Fruit fly (Drosophila melanogaster) whole organism, embryonic: ENCODE measurements around the gene CG10863.
A peak's percentile ranks its signal among the peaks of the same experiment; 100 is the strongest.

Experiments used
- Atf-2 ChIP-seq: fragments of 200-800 bp; sonication (Bioruptor generic); optimal IDR thresholded peaks from 2 replicates; lab custom pipeline; 2016; ENCODE audit warnings: missing biosample characterization, missing genetic modification characterization
- CG10366 ChIP-seq: fragments of 200-800 bp; sonication (Bioruptor generic); IDR thresholded peaks from 2 replicates; pipeline ENCODE4 v1.3.6; 2022; ENCODE audit warnings: missing biosample characterization, missing genetic modification characterization
- CG11247 ChIP-seq: fragments of 200-800 bp; sonication (Bioruptor generic); IDR thresholded peaks from 2 replicates; pipeline ENCODE4 v1.3.6; 2022; ENCODE audit warnings: missing biosample characterization, missing genetic modification characterization
- CG11504 ChIP-seq: fragments of 200-800 bp; sonication (Bioruptor generic); optimal IDR thresholded peaks from 3 replicates; lab custom pipeline; 2019; ENCODE audit warnings: missing biosample characterization, mild to moderate bottlenecking, missing genetic modification characterization, moderate library complexity
- CG1233 ChIP-seq: fragments of 200-800 bp; sonication (Bioruptor generic); optimal IDR thresholded peaks from 4 replicates; lab custom pipeline; 2018; ENCODE audit warnings: missing biosample characterization, mild to moderate bottlenecking, missing genetic modification characterization
- CG15269 ChIP-seq: fragments of 200-800 bp; sonication (Bioruptor generic); optimal IDR thresholded peaks from 2 replicates; lab custom pipeline; 2018; ENCODE audit warnings: missing biosample characterization, mild to moderate bottlenecking, missing genetic modification characterization, moderate library complexity
- CG15514 ChIP-seq: fragments of 200-800 bp; sonication (Bioruptor generic); optimal IDR thresholded peaks from 3 replicates; lab custom pipeline; 2017; ENCODE audit warnings: missing biosample characterization, missing genetic modification characterization, mild to moderate bottlenecking, moderate library complexity, missing genetic modification reagents
- CG1603 ChIP-seq: fragments of 200-800 bp; sonication (Bioruptor generic); optimal IDR thresholded peaks from 2 replicates; lab custom pipeline; 2019; ENCODE audit warnings: missing biosample characterization, mild to moderate bottlenecking, missing genetic modification characterization, moderate library complexity
- CG1647 ChIP-seq: fragments of 200-800 bp; sonication (Bioruptor generic); optimal IDR thresholded peaks from 3 replicates; lab custom pipeline; 2016; ENCODE audit warnings: missing biosample characterization, missing genetic modification characterization
- CG16779 ChIP-seq: fragments of 200-800 bp; sonication (Bioruptor generic); IDR thresholded peaks from 2 replicates; pipeline ENCODE4 v1.3.6; 2022; ENCODE audit warnings: missing biosample characterization, missing genetic modification characterization
- CG2129 ChIP-seq: fragments of 200-800 bp; sonication (Bioruptor generic); IDR thresholded peaks from 2 replicates; pipeline ENCODE4 v1.3.6; 2022; ENCODE audit warnings: missing biosample characterization, missing genetic modification characterization; ENCODE audit not compliant: partially characterized antibody
- CG30403 ChIP-seq: fragments of 200-800 bp; sonication (Bioruptor generic); optimal IDR thresholded peaks from 3 replicates; lab custom pipeline; 2016; ENCODE audit warnings: missing biosample characterization, missing genetic modification characterization
- CG34224 ChIP-seq: fragments of 200-800 bp; sonication (Bioruptor generic); IDR thresholded peaks from 3 replicates; pipeline ENCODE4 v1.3.6; 2022; ENCODE audit warnings: missing biosample characterization, missing genetic modification characterization; ENCODE audit not compliant: partially characterized antibody
- CG4328 ChIP-seq: fragments of 200-800 bp; sonication (Bioruptor generic); optimal IDR thresholded peaks from 3 replicates; lab custom pipeline; 2017; ENCODE audit warnings: missing biosample characterization, missing genetic modification reagents, missing genetic modification characterization
- CG4360 ChIP-seq: fragments of 200-800 bp; sonication (Bioruptor generic); IDR thresholded peaks from 2 replicates; pipeline ENCODE4 v1.3.6; 2022; ENCODE audit warnings: missing biosample characterization, missing genetic modification characterization
- CG4617 ChIP-seq: fragments of 200-800 bp; sonication (Bioruptor generic); optimal IDR thresholded peaks from 3 replicates; lab custom pipeline; 2016; ENCODE audit warnings: missing biosample characterization, missing genetic modification characterization, borderline replicate concordance
- CG6689 ChIP-seq: fragments of 200-800 bp; sonication (Bioruptor generic); IDR thresholded peaks from 2 replicates; pipeline ENCODE4 v1.3.6; 2022; ENCODE audit warnings: missing biosample characterization, missing genetic modification characterization
- CG7556 ChIP-seq: fragments of 200-800 bp; sonication (Bioruptor generic); optimal IDR thresholded peaks from 2 replicates; lab custom pipeline; 2017; ENCODE audit warnings: missing biosample characterization, mild to moderate bottlenecking, missing genetic modification characterization
- CG9876 ChIP-seq: fragments of 200-800 bp; sonication (Bioruptor generic); optimal IDR thresholded peaks from 2 replicates; lab custom pipeline; 2016; ENCODE audit warnings: missing biosample characterization, missing genetic modification characterization
- Chrac-16 ChIP-seq: fragments of 200-800 bp; sonication (Bioruptor generic); optimal IDR thresholded peaks from 3 replicates; lab custom pipeline; 2016; ENCODE audit warnings: missing biosample characterization, missing genetic modification characterization
- D ChIP-seq, 2 experiments: fragments of 200-800 bp in 1 of 2; fragments of >200 bp in 1 of 2; sonication (Bioruptor generic) in 1 of 2; optimal IDR thresholded peaks; 2 replicates in 1 of 2; 3 replicates in 1 of 2; lab custom pipeline; 2017; ENCODE audit warnings: mild to moderate bottlenecking in 1 of 2, missing biosample characterization in 1 of 2, missing genetic modification characterization in 1 of 2, missing genetic modification reagents in 1 of 2
- Dfd ChIP-seq, 2 experiments: fragments of >200 bp; optimal IDR thresholded peaks; 2 replicates each; lab custom pipeline; 2017; ENCODE audit warnings: missing biosample characterization in 2 of 2, missing genetic modification characterization in 2 of 2
- Dip2 ChIP-seq: fragments of 200-800 bp; sonication (Bioruptor generic); IDR thresholded peaks from 2 replicates; pipeline ENCODE4 v1.3.6; 2022; ENCODE audit warnings: missing biosample characterization, missing genetic modification characterization
- GATAe ChIP-seq: fragments of 200-800 bp; sonication (Bioruptor generic); conservative IDR thresholded peaks from 2 replicates; pipeline ENCODE4 v1.3.6; 2022; ENCODE audit warnings: missing biosample characterization, missing genetic modification characterization
- Gug ChIP-seq: fragments of 200-800 bp; sonication (Bioruptor generic); IDR thresholded peaks from 4 replicates; pipeline ENCODE4 v1.3.6; 2022; ENCODE audit warnings: missing biosample characterization, missing genetic modification characterization
- HLH4C ChIP-seq: fragments of 200-800 bp; sonication (Bioruptor generic); IDR thresholded peaks from 3 replicates; pipeline ENCODE4 v1.3.6; 2022; ENCODE audit warnings: missing biosample characterization, missing genetic modification characterization; ENCODE audit not compliant: partially characterized antibody
- Meics ChIP-seq: fragments of 200-800 bp; sonication (Bioruptor generic); optimal IDR thresholded peaks from 2 replicates; lab custom pipeline; 2017; ENCODE audit warnings: missing biosample characterization, mild to moderate bottlenecking, missing genetic modification characterization
- NFAT ChIP-seq: fragments of 200-800 bp; sonication (Bioruptor generic); IDR thresholded peaks from 2 replicates; pipeline ENCODE4 v1.3.6; 2022; ENCODE audit warnings: missing biosample characterization, missing genetic modification characterization
- Nf-YB ChIP-seq: fragments of 200-800 bp; sonication (Bioruptor generic); optimal IDR thresholded peaks from 3 replicates; lab custom pipeline; 2019; ENCODE audit warnings: missing biosample characterization, mild to moderate bottlenecking, missing genetic modification characterization, moderate library complexity
- Nf-YC ChIP-seq: fragments of 200-800 bp; optimal IDR thresholded peaks from 3 replicates; lab custom pipeline; 2019; ENCODE audit warnings: missing biosample characterization, mild to moderate bottlenecking, missing genetic modification characterization, moderate library complexity
- az2 ChIP-seq: fragments of 200-800 bp; sonication (Bioruptor generic); optimal IDR thresholded peaks from 3 replicates; lab custom pipeline; 2016; ENCODE audit warnings: missing biosample characterization, missing genetic modification characterization
- br ChIP-seq: fragments of >200 bp; optimal IDR thresholded peaks from 2 replicates; lab custom pipeline; 2017
- cad ChIP-seq: fragments of >200 bp; optimal IDR thresholded peaks from 2 replicates; lab custom pipeline; 2017; ENCODE audit warnings: missing biosample characterization, missing genetic modification characterization
- cas ChIP-seq: fragments of 200-800 bp; sonication (Bioruptor generic); IDR thresholded peaks from 2 replicates; pipeline ENCODE4 v1.3.6; 2022; ENCODE audit warnings: missing biosample characterization, missing genetic modification characterization
- ci ChIP-seq: fragments of 200-800 bp; sonication (Bioruptor generic); IDR thresholded peaks from 3 replicates; pipeline ENCODE4 v1.3.6; 2022; ENCODE audit warnings: missing biosample characterization, missing genetic modification characterization
- disco-r ChIP-seq: fragments of 200-800 bp; sonication (Bioruptor generic); optimal IDR thresholded peaks from 2 replicates; lab custom pipeline; 2016; ENCODE audit warnings: missing biosample characterization, missing genetic modification characterization
- dmrt99B ChIP-seq: fragments of 200-800 bp; sonication (Bioruptor generic); optimal IDR thresholded peaks from 2 replicates; lab custom pipeline; 2018; ENCODE audit warnings: missing biosample characterization, mild to moderate bottlenecking, missing genetic modification characterization, moderate library complexity
- en ChIP-seq: fragments of 200-800 bp; sonication (Bioruptor generic); optimal IDR thresholded peaks from 2 replicates; lab custom pipeline; 2016; ENCODE audit warnings: missing biosample characterization, missing genetic modification characterization
- eve ChIP-seq, 2 experiments: fragments of >200 bp; optimal IDR thresholded peaks; 2 replicates each; lab custom pipeline; 2017; ENCODE audit warnings: missing biosample characterization in 2 of 2, missing genetic modification characterization in 2 of 2
- fru ChIP-seq: fragments of >200 bp; optimal IDR thresholded peaks from 2 replicates; lab custom pipeline; 2017
- ftz-f1 ChIP-seq: fragments of 200-800 bp; sonication (Bioruptor generic); optimal IDR thresholded peaks from 2 replicates; lab custom pipeline; 2016; ENCODE audit warnings: missing biosample characterization, missing genetic modification characterization
- gem ChIP-seq: fragments of 200-800 bp; sonication (Bioruptor generic); optimal IDR thresholded peaks from 2 replicates; lab custom pipeline; 2019; ENCODE audit warnings: missing biosample characterization, mild to moderate bottlenecking, missing genetic modification characterization, moderate library complexity
- lilli ChIP-seq: fragments of 200-800 bp; sonication (Bioruptor generic); optimal IDR thresholded peaks from 3 replicates; lab custom pipeline; 2016; ENCODE audit warnings: missing biosample characterization, missing genetic modification characterization
- mirr ChIP-seq: fragments of 200-800 bp; sonication (Bioruptor generic); optimal IDR thresholded peaks from 3 replicates; lab custom pipeline; 2018; ENCODE audit warnings: missing biosample characterization, mild to moderate bottlenecking, missing genetic modification characterization
- mld ChIP-seq: fragments of 200-800 bp; sonication (Bioruptor generic); IDR thresholded peaks from 3 replicates; pipeline ENCODE4 v1.3.6; 2022; ENCODE audit warnings: missing biosample characterization, missing genetic modification characterization; ENCODE audit not compliant: partially characterized antibody
- pum ChIP-seq: fragments of 200-800 bp; sonication (Bioruptor generic); optimal IDR thresholded peaks from 2 replicates; lab custom pipeline; 2016; ENCODE audit warnings: missing biosample characterization, missing genetic modification characterization
- run ChIP-seq: fragments of 200-800 bp; sonication (Bioruptor generic); optimal IDR thresholded peaks from 3 replicates; lab custom pipeline; 2018; ENCODE audit warnings: missing biosample characterization, mild to moderate bottlenecking, missing genetic modification characterization
- sc ChIP-seq, 3 experiments: fragments of >200 bp in 2 of 3; fragments of 200-800 bp in 1 of 3; sonication (Bioruptor generic) in 1 of 3; optimal IDR thresholded peaks; 2 replicates in 2 of 3; 3 replicates in 1 of 3; lab custom pipeline; 2017; ENCODE audit warnings: mild to moderate bottlenecking in 1 of 3, missing biosample characterization in 1 of 3, missing genetic modification characterization in 1 of 3, missing genetic modification reagents in 1 of 3
- tap ChIP-seq: fragments of 200-800 bp; optimal IDR thresholded peaks from 3 replicates; lab custom pipeline; 2019; ENCODE audit warnings: missing biosample characterization, mild to moderate bottlenecking, missing genetic modification characterization, moderate library complexity
- tll ChIP-seq, 2 experiments: fragments of 200-800 bp in 1 of 2; fragments of >200 bp in 1 of 2; sonication (Bioruptor generic) in 1 of 2; optimal IDR thresholded peaks; 2 replicates each; lab custom pipeline; 2017 to 2019; ENCODE audit warnings: missing biosample characterization in 2 of 2, missing genetic modification characterization in 2 of 2, mild to moderate bottlenecking in 1 of 2, moderate library complexity in 1 of 2
- unc-4 ChIP-seq: fragments of 200-800 bp; sonication (Bioruptor generic); IDR thresholded peaks from 2 replicates; pipeline ENCODE4 v1.3.6; 2022; ENCODE audit warnings: missing biosample characterization, missing genetic modification characterization; ENCODE audit not compliant: partially characterized antibody

Gene CG10863

dm6 chr3L:3898978-3899377 is 43.3 kb downstream of the CG10863 start, which contains the start of gene Ccz1 (continued):
- peak; percentile 28; the same call in 1 of the 4 replicates for TF ChIP-seq Gug (GFP tag; lab: Robert Waterston, UW)
- TF ChIP-seq tap (tag; lab: Kevin White, UChicago): no peak
- no peak for TF ChIP-seq unc-4 (GFP tag; lab: Robert Waterston, UW)
- no peak for TF ChIP-seq sc (optimal IDR thresholded peaks at IDR 0.05; lab: Kevin White, UChicago)
- TF ChIP-seq sc (GFP tag; optimal IDR thresholded peaks at IDR 0.05; lab: Kevin White, UChicago): peak; percentile 59
- TF ChIP-seq CG4328 (GFP tag; lab: Kevin White, UChicago): peak; percentile 67
- TF ChIP-seq CG11504 (tag; lab: Kevin White, UChicago): peak; percentile 54
- peak; percentile 65 for TF ChIP-seq CG1647 (GFP tag; lab: Kevin White, UChicago)
- no peak for TF ChIP-seq D (optimal IDR thresholded peaks at IDR 0.05; lab: Kevin White, UChicago)
- TF ChIP-seq D (GFP tag; optimal IDR thresholded peaks at IDR 0.05; lab: Kevin White, UChicago): peak; percentile 21
- TF ChIP-seq tll (GFP tag; optimal IDR thresholded peaks at IDR 0.05; lab: Kevin White, UChicago): no peak
- TF ChIP-seq CG15269 (tag; lab: Kevin White, UChicago): peak; percentile 63
- TF ChIP-seq CG15514 (GFP tag; lab: Kevin White, UChicago): peak; percentile 58
- no peak for TF ChIP-seq ftz-f1 (GFP tag; lab: Kevin White, UChicago)
- no peak for TF ChIP-seq CG4360 (GFP tag; lab: Robert Waterston, UW)
- peak; percentile 44 for TF ChIP-seq CG7556 (GFP tag; lab: Kevin White, UChicago)
- no peak for TF ChIP-seq run (tag; lab: Kevin White, UChicago)
- peak; percentile 66 for TF ChIP-seq CG9876 (GFP tag; lab: Kevin White, UChicago)
- TF ChIP-seq Nf-YC: peak; percentile 13
- no peak for TF ChIP-seq Chrac-16 (GFP tag; lab: Kevin White, UChicago)
- TF ChIP-seq CG16779 (GFP tag; lab: Robert Waterston, UW): no peak
- no peak for TF ChIP-seq fru
- TF ChIP-seq CG34224 (GFP tag; lab: Robert Waterston, UW): no peak
- no peak for TF ChIP-seq br
- peak; percentile 59 for TF ChIP-seq CG30403 (GFP tag; lab: Kevin White, UChicago)
- peak; percentile 25 for TF ChIP-seq Nf-YB (GFP tag; lab: Kevin White, UChicago)
- peak; percentile 81 for TF ChIP-seq Atf-2 (GFP tag; lab: Kevin White, UChicago)
- no peak for TF ChIP-seq GATAe (GFP tag; lab: Robert Waterston, UW)
- TF ChIP-seq gem (tag; lab: Kevin White, UChicago): peak; percentile 81
- peak; percentile 61 for TF ChIP-seq lilli (GFP tag; lab: Kevin White, UChicago)
- TF ChIP-seq ci (GFP tag; lab: Robert Waterston, UW): no peak
- peak; percentile 89 for TF ChIP-seq CG4617 (GFP tag; lab: Kevin White, UChicago)
- peak; percentile 64 for TF ChIP-seq pum (GFP tag; lab: Kevin White, UChicago)
- peak; percentile 22 for TF ChIP-seq az2 (GFP tag; lab: Kevin White, UChicago)
- peak; percentile 64 for TF ChIP-seq Meics (GFP tag; lab: Kevin White, UChicago)
- TF ChIP-seq eve (GFP tag; optimal IDR thresholded peaks at IDR 0.05; lab: Kevin White, UChicago): no peak
- TF ChIP-seq CG10366 (GFP tag; lab: Robert Waterston, UW): no peak
- no peak for TF ChIP-seq en
- no peak for TF ChIP-seq Dip2 (GFP tag; lab: Robert Waterston, UW)
- TF ChIP-seq Dfd (GFP tag; optimal IDR thresholded peaks at IDR 0.05; lab: Kevin White, UChicago): no peak
- peak; percentile 77 for TF ChIP-seq CG1603 (tag; lab: Kevin White, UChicago)
- TF ChIP-seq cad: no peak
- TF ChIP-seq dmrt99B: peak; percentile 45
- TF ChIP-seq cas (GFP tag; lab: Robert Waterston, UW): no peak
- peak; percentile 63 for TF ChIP-seq CG1233 (GFP tag; lab: Kevin White, UChicago)
- peak; percentile 34 for TF ChIP-seq disco-r (GFP tag; lab: Kevin White, UChicago)
- no peak for TF ChIP-seq NFAT (GFP tag; lab: Robert Waterston, UW)
- no peak for TF ChIP-seq mld (GFP tag; lab: Robert Waterston, UW)
- TF ChIP-seq mirr: peak; percentile 28
- no peak for TF ChIP-seq CG2129 (GFP tag; lab: Robert Waterston, UW)
- TF ChIP-seq CG11247: no peak
- TF ChIP-seq HLH4C (GFP tag; lab: Robert Waterston, UW): no peak
- no peak for TF ChIP-seq CG6689
